Fruit fly (Drosophila melanogaster): Measurements from ENCODE around the gene ver.

ver gene

DNA sequence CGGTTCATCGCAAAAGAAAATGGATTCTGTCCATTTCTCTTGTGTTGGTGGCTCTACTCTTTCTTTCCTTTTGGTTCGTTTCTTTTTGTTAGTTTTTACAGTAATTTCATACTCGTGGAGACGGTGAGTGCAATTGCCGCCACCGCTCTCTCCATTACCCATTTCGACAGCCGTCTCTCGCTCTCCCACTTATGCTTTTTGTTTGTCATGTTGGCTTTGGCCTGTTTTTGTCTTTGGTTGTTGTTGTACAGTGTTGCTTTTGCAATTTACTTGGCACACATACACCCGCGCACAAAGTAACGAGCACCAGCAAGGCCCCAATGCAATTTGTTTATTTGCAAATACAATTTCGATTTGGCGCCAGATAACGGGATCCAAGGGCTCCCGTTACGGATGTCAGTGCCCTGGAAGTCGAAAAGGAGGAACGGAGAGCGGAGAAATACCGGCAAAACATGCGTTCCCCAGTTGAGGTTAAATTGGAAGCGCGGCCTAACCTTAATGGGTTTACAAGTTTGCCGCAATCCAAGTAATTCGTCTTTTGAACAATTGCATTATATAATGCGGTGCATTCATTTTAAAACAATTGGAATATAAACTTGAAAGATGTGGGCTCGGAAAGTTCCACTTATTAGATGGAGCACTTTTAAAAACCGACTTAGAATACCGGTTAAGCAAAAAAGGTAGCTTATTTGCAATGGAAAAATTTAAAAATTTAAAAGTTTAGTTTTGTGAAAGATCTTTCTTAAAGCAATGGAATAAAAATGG is 7.9 kb upstream of the ver start (continued):
- TF ChIP-seq CG10631 (GFP tag; optimal IDR thresholded peaks at IDR 0.05) (no peak), Lpt (GFP tag; optimal IDR thresholded peaks at IDR 0.05) (peak; percentile 83), CG3032 (tag; optimal IDR thresholded peaks at IDR 0.05) (peak; percentile 43), CG1621 (tag; optimal IDR thresholded peaks at IDR 0.05) (peak; percentile 64), salr (GFP tag; optimal IDR thresholded peaks at IDR 0.05) (peak; percentile 15 to 36), Smox (GFP tag; optimal IDR thresholded peaks at IDR 0.05) (no peak), achi (GFP tag; optimal IDR thresholded peaks at IDR 0.05) (no peak), CG6792 (GFP tag; optimal IDR thresholded peaks at IDR 0.05) (peak; percentile 1), Ets96B (tag; optimal IDR thresholded peaks at IDR 0.05) (peak; percentile 73), spab (GFP tag; optimal IDR thresholded peaks at IDR 0.05) (peak; percentile 77), cyc (GFP tag; optimal IDR thresholded peaks at IDR 0.05) (no peak), Hr38 (GFP tag; optimal IDR thresholded peaks at IDR 0.05) (no peak), vri (GFP tag; optimal IDR thresholded peaks at IDR 0.05) (peak; percentile 53), CG11902 (GFP tag; optimal IDR thresholded peaks at IDR 0.05) (no peak), fkh (GFP tag; optimal IDR thresholded peaks at IDR 0.05) (no peak), CG11762 (GFP tag; optimal IDR thresholded peaks at IDR 0.05; ENCODE audit: insufficient read depth) (no peak), CG3919 (GFP tag; optimal IDR thresholded peaks at IDR 0.05) (no peak), CG8319 (GFP tag; optimal IDR thresholded peaks at IDR 0.05) (peak; percentile 1), esn (GFP tag; optimal IDR thresholded peaks at IDR 0.05) (no peak), svp (GFP tag) (peak; percentile 95), acj6 (GFP tag; optimal IDR thresholded peaks at IDR 0.05) (no peak), CG6163 (GFP tag; IDR thresholded peaks at IDR 0.05) (peak; percentile 82), lz (GFP tag; optimal IDR thresholded peaks at IDR 0.05) (no peak), CG8632 (GFP tag; optimal IDR thresholded peaks at IDR 0.05) (no peak), topi (GFP tag; optimal IDR thresholded peaks at IDR 0.05) (no peak), Eip93F (GFP tag; optimal IDR thresholded peaks at IDR 0.05) (no peak), Met (GFP tag; optimal IDR thresholded peaks at IDR 0.05) (no peak), CG6854 (GFP tag; optimal IDR thresholded peaks at IDR 0.05) (peak; percentile 44), CG10669 (GFP tag; optimal IDR thresholded peaks at IDR 0.05) (peak; percentile 16), CG9139 (GFP tag; optimal IDR thresholded peaks at IDR 0.05) (peak; percentile 84), net (GFP tag; optimal IDR thresholded peaks at IDR 0.05) (peak; percentile 54), OdsH (GFP tag; optimal IDR thresholded peaks at IDR 0.05) (no peak), Ets21C (GFP tag; optimal IDR thresholded peaks at IDR 0.05) (no peak)

- TF ChIP-seq svp (GFP tag) (peak; percentile 58), Hr38 (GFP tag; optimal IDR thresholded peaks at IDR 0.05) (no peak)
These were observed 6.2 kb upstream of the ver start for dm6 chr3L:12517443-12518209.

dm6 chr3L:12519315-12519714 is 4.5 kb upstream of the ver start:
- TF ChIP-seq vri (GFP tag; optimal IDR thresholded peaks at IDR 0.05) (peak; percentile 12), svp (GFP tag) (peak; percentile 85), CG31627 (GFP tag; optimal IDR thresholded peaks at IDR 0.05) (no peak), dsx (GFP tag; optimal IDR thresholded peaks at IDR 0.05; ENCODE audit: poor library complexity, severe bottlenecking) (no peak)

Data from whole organism, prepupa.